Fruit fly (Drosophila melanogaster) whole organism, embryonic: ENCODE results near the gene TTLL5.

Experiments
- CG10274 ChIP-seq: fragments of 200-800 bp; sonication (Bioruptor generic); optimal IDR thresholded peaks from 3 replicates; lab custom pipeline; 2017; ENCODE audit warnings: missing biosample characterization, mild to moderate bottlenecking, missing genetic modification characterization
- CG12155 ChIP-seq: fragments of 200-800 bp; sonication (Bioruptor generic); optimal IDR thresholded peaks from 3 replicates; lab custom pipeline; 2016; ENCODE audit warnings: missing biosample characterization, missing genetic modification characterization
- CG12391 ChIP-seq: fragments of 200-800 bp; sonication (Bioruptor generic); optimal IDR thresholded peaks from 3 replicates; lab custom pipeline; 2018; ENCODE audit warnings: missing biosample characterization, mild to moderate bottlenecking, missing genetic modification characterization, moderate library complexity
- CG17612 ChIP-seq: fragments of 200-800 bp; sonication (Bioruptor generic); IDR thresholded peaks from 2 replicates; pipeline ENCODE4 v1.3.6; 2022; ENCODE audit warnings: missing biosample characterization, missing genetic modification characterization
- CG17829 ChIP-seq: fragments of 200-800 bp; optimal IDR thresholded peaks from 2 replicates; lab custom pipeline; 2019; ENCODE audit warnings: missing biosample characterization, mild to moderate bottlenecking, missing genetic modification characterization, moderate library complexity
- CG18599 ChIP-seq: fragments of 200-800 bp; sonication (Bioruptor generic); optimal IDR thresholded peaks from 3 replicates; lab custom pipeline; 2017; ENCODE audit warnings: missing biosample characterization, missing genetic modification characterization, mild to moderate bottlenecking, moderate library complexity, missing genetic modification reagents
- CG34376 ChIP-seq: fragments of 200-800 bp; sonication (Bioruptor generic); optimal IDR thresholded peaks from 2 replicates; lab custom pipeline; 2018; ENCODE audit warnings: missing biosample characterization, mild to moderate bottlenecking, missing genetic modification characterization
- CG3838 ChIP-seq: fragments of 200-800 bp; sonication (Bioruptor generic); optimal IDR thresholded peaks from 3 replicates; lab custom pipeline; 2016; ENCODE audit warnings: missing biosample characterization, missing genetic modification characterization
- CG43689 ChIP-seq: fragments of 200-800 bp; sonication (Bioruptor generic); IDR thresholded peaks from 2 replicates; pipeline ENCODE4 v1.3.6; 2022; ENCODE audit warnings: missing biosample characterization, missing genetic modification characterization
- CG5180 ChIP-seq: fragments of 200-800 bp; sonication (Bioruptor generic); optimal IDR thresholded peaks from 3 replicates; lab custom pipeline; 2017; ENCODE audit warnings: missing biosample characterization, missing genetic modification characterization, mild to moderate bottlenecking, moderate library complexity, missing genetic modification reagents
- CG6175 ChIP-seq: fragments of 200-800 bp; sonication (Bioruptor generic); IDR thresholded peaks from 3 replicates; pipeline ENCODE4 v1.3.6; 2022; ENCODE audit warnings: missing biosample characterization, missing genetic modification characterization
- CG6813 ChIP-seq: fragments of 200-800 bp; sonication (Bioruptor generic); optimal IDR thresholded peaks from 2 replicates; lab custom pipeline; 2017; ENCODE audit warnings: missing biosample characterization, missing genetic modification characterization, mild to moderate bottlenecking, moderate library complexity, missing genetic modification reagents
- CG8388 ChIP-seq: fragments of 200-800 bp; sonication (Bioruptor generic); optimal IDR thresholded peaks from 2 replicates; lab custom pipeline; 2019; ENCODE audit warnings: missing biosample characterization, mild to moderate bottlenecking, missing genetic modification characterization, moderate library complexity
- CG9215 ChIP-seq: fragments of 200-800 bp; sonication (Bioruptor generic); IDR thresholded peaks from 2 replicates; pipeline ENCODE4 v1.3.6; 2022; ENCODE audit warnings: missing biosample characterization, missing genetic modification characterization
- CG9797 ChIP-seq: fragments of 200-800 bp; sonication (Bioruptor generic); optimal IDR thresholded peaks from 3 replicates; lab custom pipeline; 2018; ENCODE audit warnings: missing biosample characterization, mild to moderate bottlenecking, missing genetic modification characterization
- CHES-1-like ChIP-seq: fragments of 200-800 bp; sonication (Bioruptor generic); optimal IDR thresholded peaks from 2 replicates; lab custom pipeline; 2016; ENCODE audit warnings: missing biosample characterization, missing genetic modification characterization
- CrebB ChIP-seq: fragments of 200-800 bp; sonication (Bioruptor generic); optimal IDR thresholded peaks from 3 replicates; lab custom pipeline; 2018; ENCODE audit warnings: missing biosample characterization, mild to moderate bottlenecking, missing genetic modification characterization
- D19A ChIP-seq: fragments of 200-800 bp; optimal IDR thresholded peaks from 3 replicates; lab custom pipeline; 2019; ENCODE audit warnings: missing biosample characterization, mild to moderate bottlenecking, missing genetic modification characterization, moderate library complexity
- Dip2 ChIP-seq: fragments of 200-800 bp; sonication (Bioruptor generic); IDR thresholded peaks from 2 replicates; pipeline ENCODE4 v1.3.6; 2022; ENCODE audit warnings: missing biosample characterization, missing genetic modification characterization
- Eip74EF ChIP-seq, 2 experiments: fragments of 200-800 bp in 1 of 2; fragments of >200 bp in 1 of 2; sonication (Bioruptor generic) in 1 of 2; optimal IDR thresholded peaks; 2 replicates each; lab custom pipeline; 2017 to 2019; ENCODE audit warnings: missing biosample characterization in 2 of 2, missing genetic modification characterization in 2 of 2, mild to moderate bottlenecking in 1 of 2, moderate library complexity in 1 of 2
- GATAe ChIP-seq: fragments of 200-800 bp; sonication (Bioruptor generic); conservative IDR thresholded peaks from 2 replicates; pipeline ENCODE4 v1.3.6; 2022; ENCODE audit warnings: missing biosample characterization, missing genetic modification characterization
- Hr3 ChIP-seq: fragments of 200-800 bp; sonication (Bioruptor generic); optimal IDR thresholded peaks from 3 replicates; lab custom pipeline; 2016; ENCODE audit warnings: missing biosample characterization, missing genetic modification characterization
- MTF-1 ChIP-seq: fragments of 200-800 bp; sonication (Bioruptor generic); optimal IDR thresholded peaks from 2 replicates; lab custom pipeline; 2018; ENCODE audit warnings: missing biosample characterization, mild to moderate bottlenecking, missing genetic modification characterization, borderline replicate concordance
- NK7.1 ChIP-seq: fragments of 200-800 bp; sonication (Bioruptor generic); optimal IDR thresholded peaks from 3 replicates; lab custom pipeline; 2016; ENCODE audit warnings: missing biosample characterization, missing genetic modification characterization
- Oli ChIP-seq: fragments of 200-800 bp; sonication (Bioruptor generic); optimal IDR thresholded peaks from 2 replicates; lab custom pipeline; 2018; ENCODE audit warnings: missing biosample characterization, mild to moderate bottlenecking, missing genetic modification characterization, moderate library complexity
- Rfx ChIP-seq: fragments of 200-800 bp; sonication (Bioruptor generic); IDR thresholded peaks from 2 replicates; pipeline ENCODE4 v1.3.6; 2022; ENCODE audit warnings: missing biosample characterization, missing genetic modification characterization
- Stat92E ChIP-seq, 3 experiments: fragments of >200 bp in 2 of 3; fragments of 200-800 bp in 1 of 3; sonication (Bioruptor generic) in 1 of 3; optimal IDR thresholded peaks; 2 replicates each; lab custom pipeline; 2017 to 2019; ENCODE audit warnings: missing biosample characterization in 3 of 3, missing genetic modification characterization in 3 of 3, mild to moderate bottlenecking in 1 of 3, moderate library complexity in 1 of 3
- Taf1 ChIP-seq: fragments of 200-800 bp; sonication (Bioruptor generic); IDR thresholded peaks from 2 replicates; pipeline ENCODE4 v1.3.6; 2022; ENCODE audit warnings: missing biosample characterization, missing genetic modification characterization
- abd-A ChIP-seq: fragments of 200-800 bp; sonication (Bioruptor generic); optimal IDR thresholded peaks from 3 replicates; lab custom pipeline; 2019; ENCODE audit warnings: missing biosample characterization, mild to moderate bottlenecking, missing genetic modification characterization, moderate library complexity
- bbx ChIP-seq: fragments of 200-800 bp; sonication (Bioruptor generic); IDR thresholded peaks from 2 replicates; pipeline ENCODE4 v1.3.6; 2022; ENCODE audit warnings: missing biosample characterization, missing genetic modification characterization; ENCODE audit not compliant: partially characterized antibody
- bigmax ChIP-seq: fragments of 200-800 bp; sonication (Bioruptor generic); optimal IDR thresholded peaks from 2 replicates; lab custom pipeline; 2018; ENCODE audit warnings: missing biosample characterization, mild to moderate bottlenecking, missing genetic modification characterization
- chif ChIP-seq, 2 experiments: fragments of 200-800 bp; sonication (Bioruptor generic); optimal IDR thresholded peaks; 3 replicates each; lab custom pipeline; 2016; ENCODE audit warnings: missing biosample characterization in 2 of 2, missing genetic modification characterization in 2 of 2
- cwo ChIP-seq: fragments of 200-800 bp; sonication (Bioruptor generic); optimal IDR thresholded peaks from 3 replicates; lab custom pipeline; 2017; ENCODE audit warnings: missing biosample characterization, missing genetic modification characterization, mild to moderate bottlenecking, moderate library complexity, missing genetic modification reagents
- da ChIP-seq: fragments of 200-800 bp; sonication (Bioruptor generic); optimal IDR thresholded peaks from 2 replicates; lab custom pipeline; 2016; ENCODE audit warnings: missing biosample characterization, missing genetic modification characterization
- emc ChIP-seq: fragments of 200-800 bp; sonication (Bioruptor generic); optimal IDR thresholded peaks from 2 replicates; lab custom pipeline; 2016; ENCODE audit warnings: missing biosample characterization, missing genetic modification characterization
- ems ChIP-seq: fragments of 200-800 bp; sonication (Bioruptor generic); optimal IDR thresholded peaks from 3 replicates; lab custom pipeline; 2016; ENCODE audit warnings: missing biosample characterization, missing genetic modification characterization
- ewg ChIP-seq: fragments of 200-800 bp; sonication (Bioruptor generic); optimal IDR thresholded peaks from 3 replicates; lab custom pipeline; 2017; ENCODE audit warnings: mild to moderate bottlenecking, missing biosample characterization, missing genetic modification reagents, missing genetic modification characterization
- gcm2 ChIP-seq: fragments of 200-800 bp; sonication (Bioruptor generic); optimal IDR thresholded peaks from 2 replicates; lab custom pipeline; 2016; ENCODE audit warnings: missing biosample characterization, missing genetic modification characterization
- gt ChIP-seq: fragments of 200-800 bp; sonication (Bioruptor generic); IDR thresholded peaks from 2 replicates; pipeline ENCODE4 v1.3.6; 2022; ENCODE audit warnings: missing biosample characterization, missing genetic modification characterization
- h ChIP-seq: fragments of >200 bp; optimal IDR thresholded peaks from 2 replicates; lab custom pipeline; 2017
- ham ChIP-seq: fragments of 200-800 bp; sonication (Bioruptor generic); IDR thresholded peaks from 2 replicates; pipeline ENCODE4 v1.3.6; 2022; ENCODE audit warnings: missing biosample characterization, missing genetic modification characterization
- hbn ChIP-seq: fragments of 200-800 bp; sonication (Bioruptor generic); IDR thresholded peaks from 2 replicates; pipeline ENCODE4 v1.3.6; 2022; ENCODE audit warnings: missing biosample characterization, missing genetic modification characterization; ENCODE audit not compliant: partially characterized antibody
- hth ChIP-seq: fragments of >200 bp; optimal IDR thresholded peaks from 2 replicates; lab custom pipeline; 2017; ENCODE audit warnings: inconsistent platforms
- insv ChIP-seq, 2 experiments: fragments of 200-800 bp; sonication (Bioruptor generic); optimal IDR thresholded peaks; 3 replicates each; lab custom pipeline; 2016 to 2018; ENCODE audit warnings: missing biosample characterization in 2 of 2, missing genetic modification characterization in 2 of 2
- ken ChIP-seq: fragments of 200-800 bp; sonication (Bioruptor generic); IDR thresholded peaks from 3 replicates; pipeline ENCODE4 v1.3.6; 2022; ENCODE audit warnings: missing biosample characterization, missing genetic modification characterization
- p53 ChIP-seq: fragments of 200-800 bp; sonication (Bioruptor generic); optimal IDR thresholded peaks from 2 replicates; lab custom pipeline; 2016; ENCODE audit warnings: missing biosample characterization, missing genetic modification characterization
- pros ChIP-seq: fragments of 200-800 bp; sonication (Bioruptor generic); optimal IDR thresholded peaks from 3 replicates; lab custom pipeline; 2019; ENCODE audit warnings: missing biosample characterization, mild to moderate bottlenecking, missing genetic modification characterization, moderate library complexity
- run ChIP-seq: fragments of 200-800 bp; sonication (Bioruptor generic); optimal IDR thresholded peaks from 3 replicates; lab custom pipeline; 2018; ENCODE audit warnings: missing biosample characterization, mild to moderate bottlenecking, missing genetic modification characterization
- sna ChIP-seq: fragments of 200-800 bp; sonication (Bioruptor generic); IDR thresholded peaks from 2 replicates; pipeline ENCODE4 v1.3.6; 2022; ENCODE audit warnings: missing biosample characterization, missing genetic modification characterization; ENCODE audit not compliant: partially characterized antibody
- tll ChIP-seq, 2 experiments: fragments of 200-800 bp in 1 of 2; fragments of >200 bp in 1 of 2; sonication (Bioruptor generic) in 1 of 2; optimal IDR thresholded peaks; 2 replicates each; lab custom pipeline; 2017 to 2019; ENCODE audit warnings: missing biosample characterization in 2 of 2, missing genetic modification characterization in 2 of 2, mild to moderate bottlenecking in 1 of 2, moderate library complexity in 1 of 2
- zfh1 ChIP-seq: fragments of 200-800 bp; sonication (Bioruptor generic); IDR thresholded peaks from 3 replicates; pipeline ENCODE4 v1.3.6; 2022; ENCODE audit warnings: missing biosample characterization, missing genetic modification characterization

TTLL5 gene

DNA sequence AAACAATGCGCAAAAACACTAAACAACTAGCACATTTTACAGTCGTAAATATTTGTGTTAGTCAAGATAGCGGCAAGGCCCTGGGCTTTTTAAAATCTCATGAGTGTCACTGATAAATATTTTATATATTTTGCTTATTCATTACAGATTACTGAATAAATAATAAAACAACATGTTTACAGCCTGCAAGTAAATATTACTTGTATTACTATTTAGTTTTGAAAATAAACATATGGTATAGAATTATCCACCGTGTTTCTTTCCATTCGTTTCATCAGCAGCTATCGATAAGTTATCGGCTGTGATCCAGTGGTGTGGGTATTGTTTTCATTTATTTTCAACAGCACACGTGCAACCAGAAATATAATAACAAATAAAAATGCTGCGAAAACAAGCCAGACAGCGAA lies 48.2 kb downstream of the TTLL5 start, which contains the start of the genes shams and CG11920 (continued):
- TF ChIP-seq CG34376 (GFP tag; lab: Kevin White, UChicago): no peak
- no peak for TF ChIP-seq CG5180 (GFP tag; lab: Kevin White, UChicago)
- no peak for TF ChIP-seq run (tag; lab: Kevin White, UChicago)
- TF ChIP-seq CG8388 (GFP tag; lab: Kevin White, UChicago): no peak
- no peak for TF ChIP-seq CG6813 (GFP tag; lab: Kevin White, UChicago)
- TF ChIP-seq CG6175 (GFP tag; lab: Robert Waterston, UW): no peak
- TF ChIP-seq da (GFP tag; lab: Kevin White, UChicago): no peak
- TF ChIP-seq gt (GFP tag; lab: Robert Waterston, UW): no peak
- TF ChIP-seq MTF-1 (GFP tag; lab: Kevin White, UChicago): no peak
- no peak for TF ChIP-seq pros
- no peak for TF ChIP-seq Rfx (GFP tag; lab: Robert Waterston, UW)
- peak; percentile 66 for TF ChIP-seq CG12391 (tag; lab: Kevin White, UChicago)
- TF ChIP-seq gcm2 (GFP tag; lab: Kevin White, UChicago): no peak
- TF ChIP-seq Stat92E (GFP tag; optimal IDR thresholded peaks at IDR 0.05; lab: Kevin White, UChicago): peak in 1 of 3 experiments; percentile 9
- no peak for TF ChIP-seq GATAe (GFP tag; lab: Robert Waterston, UW)
- TF ChIP-seq CG9797 (GFP tag; lab: Kevin White, UChicago): no peak
- TF ChIP-seq zfh1 (GFP tag; lab: Robert Waterston, UW): no peak
- TF ChIP-seq bbx (GFP tag; lab: Robert Waterston, UW): peak; percentile 33; the same call in 1 of the 2 replicates
- TF ChIP-seq CG17612: no peak
- no peak for TF ChIP-seq CrebB (tag; lab: Kevin White, UChicago)
- no peak for TF ChIP-seq ham (GFP tag; lab: Robert Waterston, UW)
- TF ChIP-seq Oli (tag; lab: Kevin White, UChicago): no peak
- TF ChIP-seq sna (GFP tag; lab: Robert Waterston, UW): no peak; the same call in 1 of the 2 replicates
- TF ChIP-seq insv (GFP tag; optimal IDR thresholded peaks at IDR 0.05; lab: Kevin White, UChicago): no peak
- TF ChIP-seq CG12155 (GFP tag; lab: Kevin White, UChicago): peak; percentile 26
- TF ChIP-seq bigmax (GFP tag; lab: Kevin White, UChicago): no peak
- TF ChIP-seq hth (lab: Kevin White, UChicago): no peak
- TF ChIP-seq ewg (GFP tag; lab: Kevin White, UChicago): no peak
- TF ChIP-seq emc (GFP tag; lab: Kevin White, UChicago): no peak
- TF ChIP-seq CG17829 (tag; lab: Kevin White, UChicago): peak; percentile 69
- TF ChIP-seq h (lab: Kevin White, UChicago): no peak
- no peak for TF ChIP-seq CG18599 (GFP tag; lab: Kevin White, UChicago)
- TF ChIP-seq ken (GFP tag; lab: Robert Waterston, UW): no peak
- no peak for TF ChIP-seq Eip74EF (GFP tag; optimal IDR thresholded peaks at IDR 0.05; lab: Kevin White, UChicago)
- TF ChIP-seq ems: no peak
- TF ChIP-seq CG9215 (GFP tag; lab: Robert Waterston, UW): no peak
- TF ChIP-seq cwo: peak; percentile 40
- peak; percentile 36 for TF ChIP-seq CG3838
- TF ChIP-seq CG10274 (GFP tag; lab: Kevin White, UChicago): no peak
- TF ChIP-seq hbn (GFP tag; lab: Robert Waterston, UW): no peak
- TF ChIP-seq CHES-1-like (GFP tag; lab: Kevin White, UChicago): no peak
- no peak for TF ChIP-seq Taf1 (GFP tag; lab: Robert Waterston, UW)
- TF ChIP-seq chif (GFP tag; optimal IDR thresholded peaks at IDR 0.05; lab: Kevin White, UChicago): no peak
- no peak for TF ChIP-seq p53 (GFP tag; lab: Kevin White, UChicago)
- no peak for TF ChIP-seq abd-A (tag; lab: Kevin White, UChicago)
- TF ChIP-seq NK7.1 (GFP tag; lab: Kevin White, UChicago): no peak
- no peak for TF ChIP-seq tll (GFP tag; optimal IDR thresholded peaks at IDR 0.05; lab: Kevin White, UChicago)
- no peak for TF ChIP-seq Hr3 (GFP tag; lab: Kevin White, UChicago)
- TF ChIP-seq CG43689 (GFP tag; lab: Robert Waterston, UW): no peak
- TF ChIP-seq Dip2 (GFP tag; lab: Robert Waterston, UW): no peak
- TF ChIP-seq D19A: peak; percentile 20
